Fruit fly (Drosophila melanogaster): ENCODE results near the gene Hus1-like.
A peak's percentile ranks its signal among the peaks of the same experiment; 100 is the strongest.

Gene Hus1-like

DNA sequence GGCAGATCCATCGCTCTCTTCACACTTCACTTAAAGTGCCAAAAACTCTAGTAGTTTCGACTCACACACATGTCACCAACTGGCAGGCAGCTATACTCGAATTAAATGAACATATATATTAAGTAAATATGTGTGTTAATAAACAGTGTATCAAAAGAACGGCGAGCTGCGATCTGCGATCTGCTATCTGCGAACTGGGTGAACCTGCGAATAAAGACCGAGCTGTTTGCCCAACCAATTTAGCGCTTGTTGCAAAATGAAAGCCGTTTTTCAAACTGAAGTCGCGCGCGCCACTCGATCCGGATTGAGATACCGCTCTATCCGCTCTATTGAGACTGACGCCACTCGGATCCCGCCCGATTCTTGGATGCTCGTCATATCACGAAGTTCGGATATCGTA, 38.8 kb downstream of the Hus1-like start, which contains the start of gene CG44098 (continued):
- TF ChIP-seq lab (GFP tag; optimal IDR thresholded peaks at IDR 0.05), result peak; percentile 25
- no peak for TF ChIP-seq PHDP (tag; optimal IDR thresholded peaks at IDR 0.05)
- peak; percentile 8 for TF ChIP-seq sens (GFP tag)
- TF ChIP-seq Deaf1 (tag; optimal IDR thresholded peaks at IDR 0.05), result peak; percentile 31
- no peak for TF ChIP-seq fru (optimal IDR thresholded peaks at IDR 0.05)
- TF ChIP-seq Meics (GFP tag; optimal IDR thresholded peaks at IDR 0.05), result no peak
- TF ChIP-seq stwl (tag; optimal IDR thresholded peaks at IDR 0.05), result no peak
- no peak for TF ChIP-seq Usf (GFP tag; optimal IDR thresholded peaks at IDR 0.05)
- TF ChIP-seq CG4328 (GFP tag; optimal IDR thresholded peaks at IDR 0.05), result no peak
- no peak for TF ChIP-seq Taf1 (GFP tag; IDR thresholded peaks at IDR 0.05)
- no peak for TF ChIP-seq B-H2 (GFP tag; optimal IDR thresholded peaks at IDR 0.05)
- peak; percentile 32 for TF ChIP-seq CG18599 (GFP tag; optimal IDR thresholded peaks at IDR 0.05)
- no peak for TF ChIP-seq corto (GFP tag; optimal IDR thresholded peaks at IDR 0.05)
- TF ChIP-seq Antp (GFP tag; optimal IDR thresholded peaks at IDR 0.05), result no peak
- TF ChIP-seq nmo (GFP tag; optimal IDR thresholded peaks at IDR 0.05), result no peak
- TF ChIP-seq pho (GFP tag; optimal IDR thresholded peaks at IDR 0.05), result no peak
- no peak for TF ChIP-seq ato (GFP tag; IDR thresholded peaks at IDR 0.05; ENCODE audit: partially characterized antibody)
- no peak for TF ChIP-seq ssp (GFP tag; IDR thresholded peaks at IDR 0.05)
- TF ChIP-seq CG10209 (GFP tag; optimal IDR thresholded peaks at IDR 0.05), result no peak
- no peak for TF ChIP-seq Nf-YC (tag; optimal IDR thresholded peaks at IDR 0.05)
- TF ChIP-seq Med (GFP tag), result peak; percentile 52
- no peak for TF ChIP-seq CG7357 (GFP tag; IDR thresholded peaks at IDR 0.05)
- TF ChIP-seq Poxn (GFP tag; IDR thresholded peaks at IDR 0.05), result no peak
- no peak for TF ChIP-seq CG9817 (tag; optimal IDR thresholded peaks at IDR 0.05)
- no peak for TF ChIP-seq CG34224 (GFP tag; IDR thresholded peaks at IDR 0.05; ENCODE audit: partially characterized antibody)
- no peak for TF ChIP-seq her (GFP tag; optimal IDR thresholded peaks at IDR 0.05)

DNA sequence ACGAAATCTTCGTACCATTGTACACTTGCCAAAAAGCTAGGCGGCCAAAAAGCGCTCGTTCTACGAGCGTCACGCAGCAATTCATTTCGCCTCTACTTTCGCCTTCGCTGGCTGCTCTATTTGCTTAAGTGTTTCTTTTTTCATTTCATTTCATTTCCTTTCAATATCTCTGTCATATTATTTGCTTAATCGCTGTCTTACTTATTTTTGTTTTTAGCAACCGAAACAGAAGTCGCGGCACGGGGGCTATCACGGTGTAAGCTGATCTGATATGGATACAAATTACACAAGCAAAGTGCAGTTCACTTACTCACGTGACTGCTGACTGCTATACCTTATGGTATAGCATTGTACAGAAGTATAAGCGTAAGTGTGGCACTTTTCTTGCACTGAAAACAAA, 40.6 kb downstream of the Hus1-like start:
- TF ChIP-seq Nf-YC (tag; optimal IDR thresholded peaks at IDR 0.05) (no peak), onecut (GFP tag; IDR thresholded peaks at IDR 0.05) (no peak), kah (GFP tag; optimal IDR thresholded peaks at IDR 0.05) (no peak), vnd (GFP tag; IDR thresholded peaks at IDR 0.05; ENCODE audit: partially characterized antibody) (no peak), tio (GFP tag; optimal IDR thresholded peaks at IDR 0.05) (no peak), Ets97D (GFP tag; optimal IDR thresholded peaks at IDR 0.05) (no peak), CG11696 (GFP tag; IDR thresholded peaks at IDR 0.05) (no peak), CG15011 (GFP tag; optimal IDR thresholded peaks at IDR 0.05) (no peak), pfk (GFP tag; optimal IDR thresholded peaks at IDR 0.05) (no peak), BEAF-32 (GFP tag; optimal IDR thresholded peaks at IDR 0.05) (no peak), CG13894 (tag; optimal IDR thresholded peaks at IDR 0.05) (no peak), dmrt99B (tag; optimal IDR thresholded peaks at IDR 0.05) (no peak), CG11560 (tag; IDR thresholded peaks at IDR 0.05) (no peak), Ravus (GFP tag; IDR thresholded peaks at IDR 0.05) (no peak), CG1024 (GFP tag; IDR thresholded peaks at IDR 0.05) (no peak), Dek (tag; optimal IDR thresholded peaks at IDR 0.05) (no peak), E2f1 (GFP tag; IDR thresholded peaks at IDR 0.05) (no peak), eve (GFP tag; optimal IDR thresholded peaks at IDR 0.05) (no peak), Adf1 (GFP tag; IDR thresholded peaks at IDR 0.05) (no peak), CG12659 (GFP tag; optimal IDR thresholded peaks at IDR 0.05) (no peak)
